Worm (Caenorhabditis elegans): ENCODE measurements around the gene fbxc-22.

fbxc-22 gene

DNA sequence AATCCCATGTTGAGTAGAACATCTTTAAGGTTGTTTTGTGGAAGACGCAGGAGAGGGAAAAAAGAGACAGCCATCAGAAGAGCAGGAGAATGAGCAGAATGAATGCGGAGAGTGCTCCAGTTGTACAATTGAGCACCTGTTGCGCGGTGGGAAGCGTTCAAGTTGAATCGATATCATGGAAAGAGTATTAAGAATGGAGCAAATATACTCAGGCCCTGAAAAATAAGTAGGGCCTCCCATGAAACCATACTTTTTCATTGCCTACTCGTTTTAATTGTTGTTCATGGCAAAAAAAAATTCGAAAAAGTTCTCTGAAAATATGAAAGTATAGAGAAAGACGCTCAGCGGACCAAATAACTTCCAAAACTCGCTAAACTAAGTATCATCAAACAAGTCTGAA lies 28.2 kb upstream of the fbxc-22 start, which contains the start of gene fbxb-48:
Gene fbxb-48 (minus strand): TSS at position 101 of the 400 bp plus-strand sequence.
- TF ChIP-seq fkh-10 (GFP tag; optimal IDR thresholded peaks at IDR 0.05) = no peak
- no peak for TF ChIP-seq dmd-8 (GFP tag; IDR thresholded peaks at IDR 0.05)
- TF ChIP-seq attf-4 (tag; optimal IDR thresholded peaks at IDR 0.05) = no peak
- no peak for TF ChIP-seq spr-3 (GFP tag; optimal IDR thresholded peaks at IDR 0.05)
- no peak for TF ChIP-seq ama-1 (optimal IDR thresholded peaks at IDR 0.05)
- TF ChIP-seq nhr-102 (tag; optimal IDR thresholded peaks at IDR 0.05) = no peak
- TF ChIP-seq lin-38 (GFP tag; IDR thresholded peaks at IDR 0.05) = no peak
- TF ChIP-seq F49E8.2 (tag; optimal IDR thresholded peaks at IDR 0.05; ENCODE audit: borderline replicate concordance) = no peak
- TF ChIP-seq F37D6.2 (tag; optimal IDR thresholded peaks at IDR 0.05) = no peak
- TF ChIP-seq nhr-41 (GFP tag; IDR thresholded peaks at IDR 0.05) = no peak
- TF ChIP-seq dve-1 (tag; optimal IDR thresholded peaks at IDR 0.05; ENCODE audit: insufficient read depth) = no peak
- no peak for TF ChIP-seq zfp-3 (GFP tag; conservative IDR thresholded peaks at IDR 0.05)
- no peak for TF ChIP-seq mdl-1 (tag; optimal IDR thresholded peaks at IDR 0.05)
- no peak for TF ChIP-seq nhr-48 (tag; optimal IDR thresholded peaks at IDR 0.05)
- TF ChIP-seq aly-2 (tag; optimal IDR thresholded peaks at IDR 0.05) = no peak
- no peak for TF ChIP-seq nhr-237 (tag; optimal IDR thresholded peaks at IDR 0.05)
- no peak for TF ChIP-seq set-16 (GFP tag; IDR thresholded peaks at IDR 0.05)
- TF ChIP-seq hif-1 (tag; optimal IDR thresholded peaks at IDR 0.05) = no peak

DNA sequence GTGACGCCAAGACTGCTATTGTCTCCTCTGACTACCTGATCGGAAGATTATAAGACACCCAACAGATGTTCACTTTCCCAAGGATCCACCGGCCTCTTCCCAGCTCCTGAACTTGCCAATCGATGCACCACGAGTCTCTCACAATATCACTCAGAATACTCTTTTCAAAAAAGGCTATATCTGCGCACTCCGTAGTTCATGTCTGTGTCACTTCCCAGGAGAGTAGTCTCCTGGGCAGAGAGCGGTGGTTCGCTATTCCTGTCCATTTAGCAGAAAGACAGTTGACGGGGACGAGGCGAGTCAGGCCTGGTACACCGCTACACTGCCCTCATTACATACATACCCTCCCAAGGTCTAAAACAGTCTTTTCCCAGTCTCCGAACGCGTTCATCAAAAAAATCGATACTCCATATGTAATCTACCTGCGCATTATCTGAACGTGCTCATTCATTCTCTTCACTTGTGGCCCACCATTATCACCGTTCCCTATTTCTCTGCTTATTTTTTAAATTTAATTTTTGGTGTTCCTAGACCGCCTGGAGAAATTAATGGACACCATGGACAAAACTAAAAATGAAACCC lies 24.0 kb upstream of the fbxc-22 start, which contains the start of gene btb-6:
Gene btb-6 (plus strand): TSS at position 532 of the 582 bp plus-strand sequence.
- TF ChIP-seq hif-1 (tag; optimal IDR thresholded peaks at IDR 0.05) (no peak), egl-43 (GFP tag; IDR thresholded peaks at IDR 0.05) (no peak), ceh-20 (GFP tag; IDR thresholded peaks at IDR 0.05) (no peak), unc-39 (tag; optimal IDR thresholded peaks at IDR 0.05) (no peak), F26F4.8 (GFP tag; conservative IDR thresholded peaks at IDR 0.05) (no peak), ztf-7 (tag; optimal IDR thresholded peaks at IDR 0.05) (no peak), lin-1 (GFP tag; IDR thresholded peaks at IDR 0.05) (no peak), madf-9 (GFP tag; conservative IDR thresholded peaks at IDR 0.05) (no peak), dpl-1 (GFP tag; optimal IDR thresholded peaks at IDR 0.05) (no peak), madf-5 (GFP tag; IDR thresholded peaks at IDR 0.05) (no peak), ceh-82 (tag; optimal IDR thresholded peaks at IDR 0.05) (no peak), nhr-111 (GFP tag; optimal IDR thresholded peaks at IDR 0.05) (no peak), mep-1 (tag; optimal IDR thresholded peaks at IDR 0.05) (no peak), ceh-62 (tag; optimal IDR thresholded peaks at IDR 0.05) (no peak), Y48G9A.11 (GFP tag; IDR thresholded peaks at IDR 0.05) (no peak)

DNA sequence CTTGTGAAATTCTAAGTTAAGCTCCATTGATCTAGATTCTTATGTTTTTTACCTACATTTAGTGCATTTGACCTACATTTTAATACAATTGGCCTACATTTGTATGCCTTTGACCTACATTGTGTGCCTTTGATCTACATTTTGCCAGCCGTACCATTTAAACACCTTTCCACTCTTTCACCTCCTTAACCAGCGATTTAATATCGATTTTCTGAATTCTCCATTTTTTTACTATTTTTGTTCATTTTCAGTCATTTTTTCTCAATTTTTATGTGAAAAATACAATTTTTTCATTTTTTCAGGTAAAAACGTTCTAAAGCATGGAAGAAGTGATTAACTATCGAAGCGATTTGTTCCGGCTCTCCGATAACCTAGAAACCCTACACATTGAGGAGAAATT lies 22.0 kb upstream of the fbxc-22 start, which contains the start of gene btb-7:
Gene btb-7 (plus strand): TSS at position 301 of the 400 bp plus-strand sequence.
- TF ChIP-seq ctbp-1 (GFP tag; IDR thresholded peaks at IDR 0.05) (no peak), vab-7 (GFP tag; IDR thresholded peaks at IDR 0.05) (no peak)

DNA sequence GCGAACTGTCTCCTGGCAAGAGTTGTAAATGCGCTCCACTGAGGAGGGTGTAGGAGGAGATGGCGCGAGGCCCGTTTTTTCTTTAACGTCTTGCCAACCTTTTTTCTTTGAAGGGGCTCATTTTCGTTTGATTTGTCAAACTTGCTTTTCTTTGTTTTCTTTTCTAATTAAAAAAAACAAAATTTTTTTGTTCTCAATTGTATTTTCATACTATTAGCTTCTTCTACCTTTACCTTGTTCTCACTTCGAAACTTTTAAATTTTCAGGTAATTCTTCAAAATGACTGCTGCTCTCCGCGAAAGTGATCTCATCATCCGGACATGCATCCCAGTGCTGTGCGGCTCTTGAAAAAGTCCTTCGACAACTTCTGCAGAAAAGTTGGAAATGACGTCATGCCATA lies 19.0 kb upstream of the fbxc-22 start, which contains the start of gene fbxa-184:
Gene fbxa-184 (plus strand): TSS at position 301 of the 400 bp plus-strand sequence.
- TF ChIP-seq aha-1 (tag) (peak; percentile 28), mep-1 (tag; optimal IDR thresholded peaks at IDR 0.05) (no peak), mes-2 (tag; optimal IDR thresholded peaks at IDR 0.05; ENCODE audit: poor library complexity, severe bottlenecking) (no peak), saeg-2 (GFP tag; IDR thresholded peaks at IDR 0.05) (no peak)

Measured in whole organism, L4 larva.